Worm (Caenorhabditis elegans) whole organism, dauer: ENCODE data around the gene T08D10.4.

ENCODE experiments used
- unc-62 ChIP-seq: sonication (generic microtip); optimal IDR thresholded peaks from 2 replicates; lab custom pipeline; 2017; ENCODE audit warnings: missing biosample characterization, missing genetic modification reagents, missing genetic modification characterization

Gene T08D10.4

DNA sequence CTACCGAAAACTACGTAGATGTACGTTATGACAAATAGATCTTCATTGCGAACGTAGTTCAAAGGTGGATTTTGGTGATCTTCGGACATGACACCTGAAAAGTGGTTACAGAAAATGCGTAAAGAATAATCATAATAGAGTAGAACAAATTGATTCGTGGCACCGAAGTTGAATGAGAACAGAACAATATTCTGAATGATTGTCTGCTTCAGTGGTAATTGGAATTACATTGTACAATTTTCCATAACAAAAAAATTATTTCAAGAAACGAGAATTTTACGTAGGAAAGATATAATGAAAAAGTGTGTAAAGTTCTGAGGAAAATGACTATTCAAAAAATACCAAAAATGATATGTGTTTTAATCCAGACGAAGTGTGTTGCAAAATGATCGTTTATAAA lies 50.5 kb downstream of the T08D10.4 start, which contains the start of gene Y62H9A.10:
Gene Y62H9A.10, minus strand, starts transcription at position 101 of the 400 bp plus-strand sequence.
- TF ChIP-seq unc-62 (GFP tag; lab: Kevin White, UChicago): no peak
